Worm (Caenorhabditis elegans) whole organism, L4 larva: ENCODE measurements around the gene snb-6.

Source experiments
- F44E2.7 ChIP-seq: fragments of 200-800 bp; sonication (Bioruptor generic); IDR thresholded peaks from 2 replicates; pipeline ENCODE4 v2.1.2; 2022; ENCODE audit warnings: missing genetic modification characterization, missing compliant biosample characterization
- egl-27 ChIP-seq: sonication (generic microtip); optimal IDR thresholded peaks from 3 replicates; lab custom pipeline; 2017; ENCODE audit warnings: missing biosample characterization, missing genetic modification reagents, missing genetic modification characterization
- lin-13 ChIP-seq: fragments of 150-350 bp; optimal IDR thresholded peaks from 2 replicates; lab custom pipeline; 2014; ENCODE audit warnings: missing biosample characterization, missing genetic modification reagents, missing genetic modification characterization
- nhr-76 ChIP-seq: fragments of 150-350 bp; optimal IDR thresholded peaks from 2 replicates; lab custom pipeline; 2014; ENCODE audit warnings: missing biosample characterization, missing genetic modification characterization
- nhr-77 ChIP-seq: fragments of 150-350 bp; optimal IDR thresholded peaks from 2 replicates; lab custom pipeline; 2014; ENCODE audit warnings: missing biosample characterization, missing genetic modification characterization
- pqm-1 ChIP-seq: sonication (generic microtip); optimal IDR thresholded peaks from 2 replicates; lab custom pipeline; 2017; ENCODE audit warnings: missing biosample characterization, missing genetic modification characterization
- zag-1 ChIP-seq: fragments of 150-350 bp; optimal IDR thresholded peaks from 2 replicates; lab custom pipeline; 2014; ENCODE audit warnings: missing biosample characterization, missing genetic modification characterization

- TF ChIP-seq egl-27 (tag; lab: Kevin White, UChicago) (no peak), zag-1 (tag; lab: Kevin White, UChicago) (no peak), nhr-77 (tag; lab: Kevin White, UChicago) (no peak), F44E2.7 (GFP tag; lab: Robert Waterston, UW) (no peak), nhr-76 (no peak), lin-13 (GFP tag; lab: Kevin White, UChicago) (no peak), pqm-1 (tag; lab: Kevin White, UChicago) (no peak)
Measured at ce11 chrII:8821140-8821595, 38.3 kb downstream of the snb-6 start, which contains the start of gene F46C5.1.
